Fruit fly (Drosophila melanogaster) whole organism, embryonic: Measurements from ENCODE around the gene CG31808.

Source experiments
- Atf6 ChIP-seq: fragments of 200-800 bp; sonication (Bioruptor generic); IDR thresholded peaks from 2 replicates; pipeline ENCODE4 v1.3.6; 2022; ENCODE audit warnings: missing biosample characterization, missing genetic modification characterization
- Awh ChIP-seq: fragments of 200-800 bp; sonication (Bioruptor generic); IDR thresholded peaks from 2 replicates; pipeline ENCODE4, ENCODE4 v1.3.6; 2022; ENCODE audit warnings: missing biosample characterization, missing genetic modification characterization
- BtbVII ChIP-seq: fragments of 200-800 bp; sonication (Bioruptor generic); optimal IDR thresholded peaks from 3 replicates; lab custom pipeline; 2017; ENCODE audit warnings: missing biosample characterization, mild to moderate bottlenecking, missing genetic modification characterization
- Bteb2 ChIP-seq: fragments of 200-800 bp; sonication (Bioruptor generic); optimal IDR thresholded peaks from 2 replicates; lab custom pipeline; 2016; ENCODE audit warnings: missing biosample characterization, missing genetic modification characterization
- CG11093 ChIP-seq: fragments of 200-800 bp; sonication (Bioruptor generic); IDR thresholded peaks from 3 replicates; pipeline ENCODE4 v1.3.6; 2022; ENCODE audit warnings: missing biosample characterization, missing genetic modification characterization
- CG13123 ChIP-seq: fragments of 200-800 bp; sonication (Bioruptor generic); optimal IDR thresholded peaks from 2 replicates; lab custom pipeline; 2016; ENCODE audit warnings: missing biosample characterization, missing genetic modification characterization
- CG13775 ChIP-seq: fragments of 200-800 bp; sonication (Bioruptor generic); optimal IDR thresholded peaks from 3 replicates; lab custom pipeline; 2017; ENCODE audit warnings: missing biosample characterization, mild to moderate bottlenecking, missing genetic modification characterization
- CG14441 ChIP-seq: fragments of 200-800 bp; sonication (Bioruptor generic); IDR thresholded peaks from 2 replicates; pipeline ENCODE4 v1.3.6; 2022; ENCODE audit warnings: missing biosample characterization, missing genetic modification characterization
- CG14860 ChIP-seq: fragments of 200-800 bp; sonication (Bioruptor generic); IDR thresholded peaks from 3 replicates; pipeline ENCODE4 v1.3.6; 2022; ENCODE audit warnings: missing biosample characterization, missing genetic modification characterization; ENCODE audit not compliant: partially characterized antibody
- CG17568 ChIP-seq: fragments of 200-800 bp; sonication (Bioruptor generic); optimal IDR thresholded peaks from 2 replicates; lab custom pipeline; 2018; ENCODE audit warnings: missing biosample characterization, mild to moderate bottlenecking, missing genetic modification characterization, moderate library complexity
- CG1832 ChIP-seq: fragments of 200-800 bp; sonication (Bioruptor generic); optimal IDR thresholded peaks from 2 replicates; lab custom pipeline; 2017; ENCODE audit warnings: missing biosample characterization, mild to moderate bottlenecking, missing genetic modification characterization, inconsistent platforms
- CG31388 ChIP-seq: fragments of 200-800 bp; sonication (Bioruptor generic); optimal IDR thresholded peaks from 2 replicates; lab custom pipeline; 2016; ENCODE audit warnings: missing biosample characterization, missing genetic modification characterization
- CG34422 ChIP-seq: fragments of 200-800 bp; sonication (Bioruptor generic); IDR thresholded peaks from 3 replicates; pipeline ENCODE4 v1.3.6; 2022; ENCODE audit warnings: missing biosample characterization, missing genetic modification characterization
- CG42726 ChIP-seq: fragments of 200-800 bp; sonication (Bioruptor generic); IDR thresholded peaks from 2 replicates; pipeline ENCODE4 v1.3.6; 2022; ENCODE audit warnings: missing biosample characterization, missing genetic modification characterization; ENCODE audit not compliant: partially characterized antibody
- CG4820 ChIP-seq: fragments of 200-800 bp; sonication (Bioruptor generic); optimal IDR thresholded peaks from 3 replicates; lab custom pipeline; 2016; ENCODE audit warnings: missing biosample characterization, missing genetic modification characterization
- CG6175 ChIP-seq: fragments of 200-800 bp; sonication (Bioruptor generic); IDR thresholded peaks from 3 replicates; pipeline ENCODE4 v1.3.6; 2022; ENCODE audit warnings: missing biosample characterization, missing genetic modification characterization
- CG7372 ChIP-seq: fragments of 200-800 bp; sonication (Bioruptor generic); IDR thresholded peaks from 2 replicates; pipeline ENCODE4 v1.3.6; 2022; ENCODE audit warnings: missing biosample characterization, missing genetic modification characterization
- CG7786 ChIP-seq: fragments of 200-800 bp; sonication (Bioruptor generic); optimal IDR thresholded peaks from 2 replicates; lab custom pipeline; 2016; ENCODE audit warnings: missing biosample characterization, missing genetic modification characterization
- CG8359 ChIP-seq: fragments of 200-800 bp; sonication (Bioruptor generic); optimal IDR thresholded peaks from 2 replicates; lab custom pipeline; 2017; ENCODE audit warnings: missing biosample characterization, mild to moderate bottlenecking, missing genetic modification characterization, borderline replicate concordance
- CG9609 ChIP-seq: fragments of 200-800 bp; sonication (Bioruptor generic); optimal IDR thresholded peaks from 3 replicates; lab custom pipeline; 2016; ENCODE audit warnings: missing biosample characterization, missing genetic modification characterization
- Dad ChIP-seq: fragments of 200-800 bp; sonication (Bioruptor generic); optimal IDR thresholded peaks from 3 replicates; lab custom pipeline; 2016; ENCODE audit warnings: missing biosample characterization, missing genetic modification characterization
- Dip2 ChIP-seq: fragments of 200-800 bp; sonication (Bioruptor generic); IDR thresholded peaks from 2 replicates; pipeline ENCODE4 v1.3.6; 2022; ENCODE audit warnings: missing biosample characterization, missing genetic modification characterization
- Dip3 ChIP-seq: fragments of 200-800 bp; sonication (Bioruptor generic); optimal IDR thresholded peaks from 3 replicates; lab custom pipeline; 2016; ENCODE audit warnings: missing biosample characterization, missing genetic modification characterization
- E2f2 ChIP-seq: fragments of 200-800 bp; sonication (Bioruptor generic); IDR thresholded peaks from 2 replicates; pipeline ENCODE4 v1.3.6; 2022; ENCODE audit warnings: missing biosample characterization, missing genetic modification characterization
- Fer1 ChIP-seq: fragments of 200-800 bp; sonication (Bioruptor generic); optimal IDR thresholded peaks from 2 replicates; lab custom pipeline; 2017; ENCODE audit warnings: missing biosample characterization, mild to moderate bottlenecking, missing genetic modification characterization
- H15 ChIP-seq: fragments of 200-800 bp; sonication (Bioruptor generic); IDR thresholded peaks from 3 replicates; pipeline ENCODE4 v1.3.6; 2022; ENCODE audit warnings: missing biosample characterization, missing genetic modification characterization
- Hand ChIP-seq: fragments of 200-800 bp; sonication (Bioruptor generic); optimal IDR thresholded peaks from 2 replicates; lab custom pipeline; 2017; ENCODE audit warnings: mild to moderate bottlenecking, missing biosample characterization, missing genetic modification reagents, missing genetic modification characterization
- Hmr ChIP-seq: fragments of 200-800 bp; sonication (Bioruptor generic); optimal IDR thresholded peaks from 3 replicates; lab custom pipeline; 2017; ENCODE audit warnings: mild to moderate bottlenecking, missing biosample characterization, missing genetic modification reagents, missing genetic modification characterization
- Jarid2 ChIP-seq: fragments of 200-800 bp; sonication (Bioruptor generic); optimal IDR thresholded peaks from 3 replicates; lab custom pipeline; 2017; ENCODE audit warnings: mild to moderate bottlenecking, missing biosample characterization, missing genetic modification reagents, missing genetic modification characterization
- MBD-R2 ChIP-seq: fragments of 200-800 bp; sonication (Bioruptor generic); IDR thresholded peaks from 2 replicates; pipeline ENCODE4 v1.3.6; 2022; ENCODE audit warnings: missing biosample characterization, missing genetic modification characterization
- PHDP ChIP-seq: fragments of 200-800 bp; sonication (Bioruptor generic); optimal IDR thresholded peaks from 3 replicates; lab custom pipeline; 2018; ENCODE audit warnings: missing biosample characterization, mild to moderate bottlenecking, missing genetic modification characterization, moderate library complexity
- Rx ChIP-seq: fragments of 200-800 bp; sonication (Bioruptor generic); IDR thresholded peaks from 2 replicates; pipeline ENCODE4 v1.3.6; 2022; ENCODE audit warnings: missing biosample characterization, missing genetic modification characterization
- Stat92E ChIP-seq, 3 experiments: fragments of >200 bp in 2 of 3; fragments of 200-800 bp in 1 of 3; sonication (Bioruptor generic) in 1 of 3; optimal IDR thresholded peaks; 2 replicates each; lab custom pipeline; 2017 to 2019; ENCODE audit warnings: missing biosample characterization in 3 of 3, missing genetic modification characterization in 3 of 3, mild to moderate bottlenecking in 1 of 3, moderate library complexity in 1 of 3
- TFAM ChIP-seq: fragments of 200-800 bp; sonication (Bioruptor generic); optimal IDR thresholded peaks from 2 replicates; lab custom pipeline; 2017; ENCODE audit warnings: missing biosample characterization, missing genetic modification characterization, inconsistent platforms
- ato ChIP-seq: fragments of 200-800 bp; sonication (Bioruptor generic); IDR thresholded peaks from 2 replicates; pipeline ENCODE4 v1.3.6; 2022; ENCODE audit warnings: missing biosample characterization, missing genetic modification characterization; ENCODE audit not compliant: partially characterized antibody
- cas ChIP-seq: fragments of 200-800 bp; sonication (Bioruptor generic); IDR thresholded peaks from 2 replicates; pipeline ENCODE4 v1.3.6; 2022; ENCODE audit warnings: missing biosample characterization, missing genetic modification characterization
- caup ChIP-seq: fragments of 200-800 bp; sonication (Bioruptor generic); optimal IDR thresholded peaks from 3 replicates; lab custom pipeline; 2017; ENCODE audit warnings: missing biosample characterization, mild to moderate bottlenecking, missing genetic modification characterization, moderate library complexity; ENCODE audit not compliant: severe bottlenecking
- dysf ChIP-seq: fragments of 200-800 bp; sonication (Bioruptor generic); IDR thresholded peaks from 3 replicates; pipeline ENCODE4 v1.3.6; 2022; ENCODE audit warnings: missing biosample characterization, missing genetic modification characterization
- ems ChIP-seq: fragments of 200-800 bp; sonication (Bioruptor generic); optimal IDR thresholded peaks from 3 replicates; lab custom pipeline; 2016; ENCODE audit warnings: missing biosample characterization, missing genetic modification characterization
- gro ChIP-seq: fragments of 200-800 bp; sonication (Bioruptor generic); optimal IDR thresholded peaks from 2 replicates; lab custom pipeline; 2016; ENCODE audit warnings: missing biosample characterization, missing genetic modification characterization
- jumu ChIP-seq: fragments of 200-800 bp; sonication (Bioruptor generic); optimal IDR thresholded peaks from 3 replicates; lab custom pipeline; 2016; ENCODE audit warnings: missing biosample characterization, missing genetic modification characterization
- lmd ChIP-seq: fragments of 200-800 bp; sonication (Bioruptor generic); IDR thresholded peaks from 2 replicates; pipeline ENCODE4 v1.3.6; 2022; ENCODE audit warnings: missing biosample characterization, missing genetic modification characterization
- nmo ChIP-seq: fragments of 200-800 bp; sonication (Bioruptor generic); optimal IDR thresholded peaks from 2 replicates; lab custom pipeline; 2018; ENCODE audit warnings: missing biosample characterization, mild to moderate bottlenecking, missing genetic modification characterization, moderate library complexity
- odd ChIP-seq: fragments of 200-800 bp; sonication (Bioruptor generic); optimal IDR thresholded peaks from 2 replicates; lab custom pipeline; 2017; ENCODE audit warnings: missing biosample characterization, mild to moderate bottlenecking, missing genetic modification characterization
- repo ChIP-seq: fragments of 200-800 bp; sonication (Bioruptor generic); optimal IDR thresholded peaks from 2 replicates; lab custom pipeline; 2016; ENCODE audit warnings: missing biosample characterization, missing genetic modification characterization
- scrt ChIP-seq: fragments of 200-800 bp; sonication (Bioruptor generic); optimal IDR thresholded peaks from 2 replicates; lab custom pipeline; 2018; ENCODE audit warnings: missing biosample characterization, mild to moderate bottlenecking, missing genetic modification characterization, moderate library complexity
- shn ChIP-seq: fragments of 200-800 bp; sonication (Bioruptor generic); optimal IDR thresholded peaks from 3 replicates; lab custom pipeline; 2016; ENCODE audit warnings: missing biosample characterization, missing genetic modification characterization
- sob ChIP-seq: fragments of 200-800 bp; sonication (Bioruptor generic); IDR thresholded peaks from 2 replicates; pipeline ENCODE4 v1.3.6; 2022; ENCODE audit warnings: missing biosample characterization, missing genetic modification characterization
- trem ChIP-seq: fragments of 200-800 bp; optimal IDR thresholded peaks from 3 replicates; lab custom pipeline; 2019; ENCODE audit warnings: missing biosample characterization, mild to moderate bottlenecking, missing genetic modification characterization, moderate library complexity
- unpg ChIP-seq: fragments of 200-800 bp; sonication (Bioruptor generic); optimal IDR thresholded peaks from 3 replicates; lab custom pipeline; 2018; ENCODE audit warnings: missing biosample characterization, mild to moderate bottlenecking, missing genetic modification characterization, moderate library complexity
- zf30C ChIP-seq: fragments of 200-800 bp; sonication (Bioruptor generic); optimal IDR thresholded peaks from 3 replicates; lab custom pipeline; 2018; ENCODE audit warnings: missing biosample characterization, mild to moderate bottlenecking, missing genetic modification characterization

CG31808 gene

dm6 chr2L:16703753-16704152, 12.2 kb downstream of the CG31808 start (continued):
- no peak for TF ChIP-seq CG8359 (GFP tag; lab: Kevin White, UChicago)
- no peak for TF ChIP-seq H15 (GFP tag; lab: Robert Waterston, UW)
- TF ChIP-seq Hand (GFP tag; lab: Kevin White, UChicago) = no peak
- no peak for TF ChIP-seq Awh (GFP tag; lab: Robert Waterston, UW)
- peak; percentile 40 for TF ChIP-seq Dip3 (GFP tag; lab: Kevin White, UChicago)
- TF ChIP-seq caup (GFP tag; lab: Kevin White, UChicago) = peak; percentile 47
- TF ChIP-seq CG7372 (GFP tag; lab: Robert Waterston, UW) = no peak
- TF ChIP-seq CG1832 (GFP tag; lab: Kevin White, UChicago) = no peak
- TF ChIP-seq Jarid2 (GFP tag; lab: Kevin White, UChicago) = no peak
- TF ChIP-seq CG42726 (GFP tag; lab: Robert Waterston, UW) = no peak
- peak; percentile 63 for TF ChIP-seq CG13775 (GFP tag; lab: Kevin White, UChicago)
- peak; percentile 37 for TF ChIP-seq nmo (GFP tag; lab: Kevin White, UChicago)
- TF ChIP-seq CG34422 (GFP tag; lab: Robert Waterston, UW) = no peak
- peak; percentile 34 for TF ChIP-seq Hmr (GFP tag; lab: Kevin White, UChicago)
- no peak for TF ChIP-seq Fer1
- TF ChIP-seq Dad (GFP tag; lab: Kevin White, UChicago) = peak; percentile 40
- no peak for TF ChIP-seq zf30C
- TF ChIP-seq ems = peak; percentile 34
- TF ChIP-seq scrt = no peak
- TF ChIP-seq gro (GFP tag; lab: Kevin White, UChicago) = peak; percentile 72
- TF ChIP-seq Dip2 (GFP tag; lab: Robert Waterston, UW) = no peak
- peak; percentile 28 for TF ChIP-seq Bteb2 (GFP tag; lab: Kevin White, UChicago)
- TF ChIP-seq TFAM (GFP tag; lab: Kevin White, UChicago) = no peak
- TF ChIP-seq CG31388 (GFP tag; lab: Kevin White, UChicago) = peak; percentile 34
- peak; percentile 20; the same call in 1 of the 2 replicates for TF ChIP-seq MBD-R2 (GFP tag; lab: Robert Waterston, UW)
- TF ChIP-seq Rx = no peak
- TF ChIP-seq sob (GFP tag; lab: Robert Waterston, UW) = peak; percentile 55; the same call in 1 of the 2 replicates
- peak; percentile 32 for TF ChIP-seq CG9609 (GFP tag; lab: Kevin White, UChicago)
- TF ChIP-seq repo = no peak
- TF ChIP-seq jumu (GFP tag; lab: Kevin White, UChicago) = peak; percentile 27
- TF ChIP-seq E2f2 (GFP tag; lab: Robert Waterston, UW) = peak; percentile 83
- no peak; the same call in 1 of the 2 replicates for TF ChIP-seq lmd (GFP tag; lab: Robert Waterston, UW)
- peak; percentile 10 for TF ChIP-seq CG17568 (GFP tag; lab: Kevin White, UChicago)
- no peak for TF ChIP-seq CG14441 (GFP tag; lab: Robert Waterston, UW)
- peak; percentile 44; the same call in 1 of the 2 replicates for TF ChIP-seq Atf6
- no peak for TF ChIP-seq CG11093 (GFP tag; lab: Robert Waterston, UW)
- no peak for TF ChIP-seq shn (GFP tag; lab: Kevin White, UChicago)
- TF ChIP-seq dysf = peak; percentile 62; the same call in 2 of the 3 replicates
- no peak for TF ChIP-seq CG6175
- no peak for TF ChIP-seq cas (GFP tag; lab: Robert Waterston, UW)
- TF ChIP-seq CG7786 (GFP tag; lab: Kevin White, UChicago) = peak; percentile 24
- no peak for TF ChIP-seq ato
- TF ChIP-seq unpg (GFP tag; lab: Kevin White, UChicago) = peak; percentile 64
- no peak for TF ChIP-seq trem (tag; lab: Kevin White, UChicago)
- TF ChIP-seq PHDP (tag; lab: Kevin White, UChicago) = peak; percentile 58
- no peak for TF ChIP-seq odd
- TF ChIP-seq BtbVII (GFP tag; lab: Kevin White, UChicago) = no peak
- peak; percentile 32 for TF ChIP-seq CG4820 (GFP tag; lab: Kevin White, UChicago)
- no peak for TF ChIP-seq CG13123
- TF ChIP-seq Stat92E (GFP tag; optimal IDR thresholded peaks at IDR 0.05; lab: Kevin White, UChicago) = no peak
- TF ChIP-seq CG14860 (GFP tag; lab: Robert Waterston, UW) = no peak
